Worm (Caenorhabditis elegans) whole organism, early embryonic: ENCODE data around the gene rhgf-2.

ENCODE experiments used
- B0310.2 ChIP-seq: sonication (generic microtip); optimal IDR thresholded peaks from 2 replicates; lab custom pipeline; 2016; ENCODE audit warnings: mild to moderate bottlenecking, missing genetic modification characterization, missing compliant biosample characterization
- F13C5.2 ChIP-seq: sonication (generic microtip); optimal IDR thresholded peaks from 2 replicates; lab custom pipeline; 2017; ENCODE audit warnings: mild to moderate bottlenecking, missing genetic modification characterization, inconsistent platforms, missing compliant biosample characterization
- aly-1 ChIP-seq: sonication (generic microtip); optimal IDR thresholded peaks from 2 replicates; lab custom pipeline; 2016; ENCODE audit warnings: missing genetic modification characterization, missing compliant biosample characterization
- ama-1 ChIP-seq: fragments of 150-350 bp; optimal IDR thresholded peaks from 2 replicates; lab custom pipeline; 2014
- ceh-13 ChIP-seq: fragments of 200-800 bp; sonication (Bioruptor generic); optimal IDR thresholded peaks from 2 replicates; lab custom pipeline; 2018; ENCODE audit warnings: mild to moderate bottlenecking, missing genetic modification characterization, missing compliant biosample characterization
- ceh-36 ChIP-seq: sonication (generic microtip); optimal IDR thresholded peaks from 2 replicates; lab custom pipeline; 2016; ENCODE audit warnings: missing genetic modification characterization, inconsistent platforms, missing compliant biosample characterization
- ets-7 ChIP-seq: sonication (generic microtip); optimal IDR thresholded peaks from 2 replicates; lab custom pipeline; 2016; ENCODE audit warnings: missing genotype, missing genetic modification characterization, missing compliant biosample characterization
- flt-1 ChIP-seq: fragments of 200-800 bp; sonication (Bioruptor generic); IDR thresholded peaks from 2 replicates; pipeline ENCODE4 v1.3.6; 2022; ENCODE audit warnings: missing genetic modification characterization, missing compliant biosample characterization
- hmbx-1 ChIP-seq: sonication (generic microtip); optimal IDR thresholded peaks from 2 replicates; lab custom pipeline; 2016; ENCODE audit warnings: mild to moderate bottlenecking, missing genetic modification characterization, missing compliant biosample characterization
- hmg-4 ChIP-seq: fragments of 200-800 bp; sonication (Bioruptor generic); optimal IDR thresholded peaks from 2 replicates; lab custom pipeline; 2018; ENCODE audit warnings: mild to moderate bottlenecking, missing genetic modification characterization, missing compliant biosample characterization
- hnd-1 ChIP-seq: sonication (generic microtip); optimal IDR thresholded peaks from 2 replicates; lab custom pipeline; 2016; ENCODE audit warnings: missing genetic modification characterization, missing compliant biosample characterization
- pes-1 ChIP-seq: fragments of 200-800 bp; sonication (Bioruptor generic); IDR thresholded peaks from 2 replicates; pipeline ENCODE4 v1.3.6; 2022; ENCODE audit warnings: missing genetic modification reagents, missing genetic modification characterization, missing compliant biosample characterization
- scrt-1 ChIP-seq: fragments of 200-800 bp; sonication (Bioruptor generic); IDR thresholded peaks from 2 replicates; pipeline ENCODE4 v1.3.6; 2022; ENCODE audit warnings: missing genetic modification characterization, missing compliant biosample characterization
- sea-1 ChIP-seq: fragments of 200-800 bp; sonication (Bioruptor generic); conservative IDR thresholded peaks from 2 replicates; pipeline ENCODE4 v1.3.6; 2022; ENCODE audit warnings: missing genetic modification characterization, missing compliant biosample characterization
- tbx-11 ChIP-seq: fragments of 200-800 bp; sonication (Bioruptor generic); IDR thresholded peaks from 2 replicates; pipeline ENCODE4 v1.3.6; 2022; ENCODE audit warnings: missing genetic modification characterization, missing compliant biosample characterization
- tbx-37 ChIP-seq: fragments of 200-800 bp; sonication (Bioruptor generic); conservative IDR thresholded peaks from 2 replicates; pipeline ENCODE4 v1.3.6; 2022; ENCODE audit warnings: missing genetic modification reagents, missing genetic modification characterization, missing compliant biosample characterization
- tra-4 ChIP-seq: sonication (generic microtip); optimal IDR thresholded peaks from 2 replicates; lab custom pipeline; 2017; ENCODE audit warnings: missing genetic modification characterization, missing compliant biosample characterization

The rhgf-2 gene

DNA sequence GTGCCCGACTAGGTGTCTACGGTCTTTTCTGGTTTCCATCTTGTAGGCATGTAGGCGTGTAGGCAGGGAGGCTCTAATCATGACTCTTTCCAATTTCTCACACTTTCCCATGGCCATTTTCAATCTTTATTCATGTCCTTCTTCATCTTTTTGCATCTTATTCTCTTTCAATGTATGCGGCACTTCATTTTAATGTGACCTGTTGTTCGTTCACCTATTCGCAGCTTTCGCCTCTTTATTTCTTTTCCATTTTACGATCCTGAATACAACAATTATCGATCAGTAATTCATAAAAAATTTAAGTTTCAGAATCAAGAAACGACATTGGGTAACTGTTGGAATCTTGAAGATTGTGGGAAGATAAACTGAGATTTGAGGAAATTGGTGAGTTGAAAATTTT is at the start of gene rhgf-2:
Gene rhgf-2 (plus strand): TSS at position 301 of the 400 bp plus-strand sequence.
- TF ChIP-seq sea-1 (GFP tag; lab: Robert Waterston, UW) (no peak), hmbx-1 (tag; lab: Kevin White, UChicago) (no peak), ama-1 (no peak), ceh-36 (tag; lab: Kevin White, UChicago) (no peak), flt-1 (GFP tag; lab: Robert Waterston, UW) (no peak), ceh-13 (no peak), hmg-4 (no peak), tbx-37 (GFP tag; lab: Robert Waterston, UW) (no peak), tbx-11 (GFP tag; lab: Robert Waterston, UW) (no peak), scrt-1 (GFP tag; lab: Robert Waterston, UW) (no peak), tra-4 (tag; lab: Kevin White, UChicago) (no peak), pes-1 (GFP tag; lab: Robert Waterston, UW) (no peak), B0310.2 (tag; lab: Kevin White, UChicago) (no peak), ets-7 (tag; lab: Kevin White, UChicago) (no peak)

DNA sequence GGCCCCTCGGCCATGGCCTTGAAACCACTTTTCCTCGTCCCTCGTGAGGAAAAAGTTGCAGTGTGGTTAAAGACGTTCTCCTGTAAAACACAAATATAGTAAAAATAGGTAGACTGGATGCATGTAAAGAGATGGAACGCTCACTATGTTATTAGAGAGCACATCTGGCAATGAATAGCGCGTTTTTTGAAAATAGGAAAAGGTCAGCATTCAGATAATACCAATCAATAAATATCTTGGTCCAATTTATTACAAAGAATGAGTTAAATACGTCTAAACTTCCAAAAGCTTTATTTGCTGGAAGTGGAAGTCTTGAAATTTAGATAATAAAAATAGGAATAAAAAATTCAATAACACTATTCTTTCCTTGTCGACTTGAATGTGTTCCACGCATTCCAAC is 38.1 kb upstream of the rhgf-2 start, which contains the start of gene gadr-4:
Gene gadr-4 (minus strand): TSS at position 101 of the 400 bp plus-strand sequence.
- no peak for TF ChIP-seq aly-1 (tag; lab: Kevin White, UChicago)
- no peak for TF ChIP-seq scrt-1 (GFP tag; lab: Robert Waterston, UW)
- no peak for TF ChIP-seq ama-1
- TF ChIP-seq hmbx-1 (tag; lab: Kevin White, UChicago), result no peak
- TF ChIP-seq F13C5.2 (tag; lab: Kevin White, UChicago), result no peak
- TF ChIP-seq pes-1 (GFP tag; lab: Robert Waterston, UW), result no peak

DNA sequence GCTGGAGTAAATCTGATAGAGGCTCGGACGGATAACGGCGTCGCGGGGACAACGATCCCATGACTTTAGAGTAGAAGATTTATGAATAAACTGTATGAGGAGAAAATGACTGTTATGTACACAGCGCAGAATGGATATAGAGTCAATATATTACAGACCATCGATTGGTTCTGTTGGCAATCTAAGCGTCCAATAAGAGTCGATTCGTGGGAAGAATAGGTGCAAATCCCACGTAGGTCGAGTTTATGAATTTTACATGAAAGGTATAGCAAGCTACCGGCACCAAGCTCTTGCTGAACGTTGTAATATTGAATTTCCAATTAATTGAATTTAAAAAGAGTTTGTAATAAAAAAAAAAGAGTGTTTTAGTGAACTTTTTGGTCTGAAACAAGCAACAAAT is 36.6 kb upstream of the rhgf-2 start, which contains the start of gene fbxb-118:
Gene fbxb-118 (minus strand): TSS at position 101 of the 400 bp plus-strand sequence.
- TF ChIP-seq pes-1 (GFP tag; lab: Robert Waterston, UW) (no peak), sea-1 (GFP tag; lab: Robert Waterston, UW) (no peak)

DNA sequence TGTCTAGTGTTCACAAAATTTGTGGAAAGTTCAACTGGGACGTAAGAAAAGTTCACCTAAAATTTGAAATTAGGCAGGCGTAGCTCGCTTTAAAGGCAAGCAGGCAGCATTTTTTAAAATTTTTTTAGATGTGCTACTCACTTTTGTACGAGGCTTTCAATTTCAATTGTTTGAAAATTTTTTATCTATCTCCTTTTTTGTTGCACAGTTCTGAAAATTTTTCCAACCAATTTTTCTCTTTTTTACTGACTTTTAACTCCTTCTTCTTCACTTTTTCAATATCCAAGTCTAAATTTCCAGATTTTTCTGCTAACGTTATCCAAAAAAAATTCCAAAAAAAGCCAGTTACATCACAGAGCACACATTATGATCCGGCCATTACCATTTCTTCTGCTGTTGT is 33.3 kb upstream of the rhgf-2 start, which contains the start of gene W06A11.1:
Gene W06A11.1 (plus strand): TSS at position 301 of the 400 bp plus-strand sequence.
- TF ChIP-seq F13C5.2 (tag; lab: Kevin White, UChicago), result no peak
- no peak for TF ChIP-seq ama-1
- TF ChIP-seq hmg-4, result no peak
- TF ChIP-seq tbx-37 (GFP tag; lab: Robert Waterston, UW), result no peak
- no peak for TF ChIP-seq ceh-13
- no peak for TF ChIP-seq pes-1 (GFP tag; lab: Robert Waterston, UW)
- TF ChIP-seq B0310.2 (tag; lab: Kevin White, UChicago), result no peak
- no peak for TF ChIP-seq hmbx-1 (tag; lab: Kevin White, UChicago)
- no peak for TF ChIP-seq scrt-1 (GFP tag; lab: Robert Waterston, UW)

DNA sequence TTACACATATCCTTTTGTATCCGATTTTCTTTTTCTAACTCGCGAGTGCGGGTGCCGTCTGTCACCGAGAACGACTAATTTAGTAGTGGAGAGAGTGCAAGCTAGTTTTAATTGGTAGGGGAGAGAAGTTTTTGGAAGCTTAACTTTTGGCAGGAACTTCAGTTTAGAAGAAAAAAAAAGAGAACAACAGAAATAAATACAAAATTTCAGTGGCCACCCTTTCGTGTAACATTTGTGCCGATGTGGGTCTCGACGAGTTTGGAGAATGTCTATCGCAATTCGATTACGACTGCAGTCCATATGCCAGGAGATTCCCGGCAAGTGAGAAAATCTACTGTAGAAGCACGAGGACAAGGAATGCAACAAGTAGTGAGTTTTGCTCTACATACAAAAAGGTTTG is 32.4 kb upstream of the rhgf-2 start:
- no peak for TF ChIP-seq scrt-1 (GFP tag; lab: Robert Waterston, UW)
- TF ChIP-seq ets-7 (tag; lab: Kevin White, UChicago), result no peak
- no peak for TF ChIP-seq pes-1 (GFP tag; lab: Robert Waterston, UW)
- TF ChIP-seq tbx-37 (GFP tag; lab: Robert Waterston, UW), result no peak
- TF ChIP-seq ceh-13, result no peak

DNA sequence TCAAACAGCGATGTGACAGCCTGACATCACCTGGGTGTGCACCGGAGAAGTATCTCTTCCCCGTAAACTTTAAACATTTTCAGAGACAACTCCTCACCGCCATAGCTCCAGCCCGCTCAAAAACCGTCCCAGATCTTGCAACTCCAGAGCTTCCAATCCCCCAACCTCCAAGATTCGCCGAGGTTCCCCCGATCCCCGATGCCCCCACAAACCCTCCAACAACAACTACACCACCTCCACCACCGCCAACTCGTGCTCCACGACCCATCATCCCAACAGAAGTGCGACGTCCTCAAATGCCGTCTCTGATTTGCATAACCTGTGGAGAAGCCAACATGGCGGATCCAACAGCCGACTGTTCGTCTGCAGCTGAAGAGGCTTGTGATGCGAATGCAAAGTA is 29.5 kb upstream of the rhgf-2 start:
- TF ChIP-seq hnd-1 (tag; lab: Kevin White, UChicago) (no peak), tbx-11 (GFP tag; lab: Robert Waterston, UW) (no peak), ama-1 (no peak), ets-7 (tag; lab: Kevin White, UChicago) (no peak), ceh-36 (tag; lab: Kevin White, UChicago) (no peak), hmbx-1 (tag; lab: Kevin White, UChicago) (no peak), tra-4 (tag; lab: Kevin White, UChicago) (no peak), ceh-13 (no peak), sea-1 (GFP tag; lab: Robert Waterston, UW) (no peak), pes-1 (GFP tag; lab: Robert Waterston, UW) (no peak), tbx-37 (GFP tag; lab: Robert Waterston, UW) (no peak), F13C5.2 (tag; lab: Kevin White, UChicago) (no peak), scrt-1 (GFP tag; lab: Robert Waterston, UW) (no peak), hmg-4 (no peak), aly-1 (tag; lab: Kevin White, UChicago) (no peak), flt-1 (GFP tag; lab: Robert Waterston, UW) (no peak), B0310.2 (tag; lab: Kevin White, UChicago) (no peak)

DNA sequence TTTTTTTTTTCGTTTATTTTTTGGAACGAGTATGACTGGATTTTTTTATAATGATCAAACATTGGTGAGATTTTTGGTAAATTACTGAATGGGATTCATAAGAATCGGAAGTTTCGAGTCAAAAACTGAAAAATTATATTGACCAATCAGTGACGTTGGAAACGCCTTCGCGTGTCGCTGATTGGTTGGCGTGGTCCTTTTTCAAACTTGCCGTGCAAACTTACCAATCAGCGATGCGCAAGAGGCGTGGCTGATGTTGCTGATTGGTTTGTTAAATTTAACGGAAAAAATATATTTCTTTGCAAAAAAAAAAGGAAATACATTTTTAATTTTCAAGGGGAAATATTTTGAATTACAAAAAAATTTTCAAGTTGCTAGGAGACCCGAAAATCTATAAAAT is 25.9 kb upstream of the rhgf-2 start:
- TF ChIP-seq ets-7 (tag; lab: Kevin White, UChicago) (no peak), hmbx-1 (tag; lab: Kevin White, UChicago) (no peak), sea-1 (GFP tag; lab: Robert Waterston, UW) (no peak), aly-1 (tag; lab: Kevin White, UChicago) (no peak), ama-1 (no peak), B0310.2 (tag; lab: Kevin White, UChicago) (no peak), hmg-4 (no peak), F13C5.2 (tag; lab: Kevin White, UChicago) (no peak), tbx-37 (GFP tag; lab: Robert Waterston, UW) (no peak), pes-1 (GFP tag; lab: Robert Waterston, UW) (no peak), flt-1 (GFP tag; lab: Robert Waterston, UW) (no peak), hnd-1 (tag; lab: Kevin White, UChicago) (no peak)

DNA sequence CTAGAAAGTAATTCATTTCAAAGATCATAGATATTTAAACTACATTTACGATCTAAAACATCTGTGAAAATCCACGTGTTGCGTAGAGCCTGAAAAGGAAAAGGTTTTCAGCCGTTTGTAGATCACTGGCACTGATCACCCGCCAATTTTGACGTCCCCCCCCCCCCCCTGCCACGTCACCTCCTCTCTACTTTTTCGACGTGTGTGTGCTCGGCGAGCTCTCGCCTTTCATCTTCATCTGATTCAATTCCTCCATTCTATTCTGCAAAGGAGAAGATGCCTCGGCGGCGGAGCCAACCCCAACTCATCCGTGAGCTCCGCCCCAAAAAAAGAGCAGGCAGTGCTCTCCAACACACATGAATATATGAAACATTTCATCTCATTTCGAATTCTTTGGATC is 19.4 kb upstream of the rhgf-2 start:
- no peak for TF ChIP-seq ceh-13
- TF ChIP-seq ceh-36 (tag; lab: Kevin White, UChicago), result no peak
- no peak for TF ChIP-seq F13C5.2 (tag; lab: Kevin White, UChicago)
- no peak for TF ChIP-seq B0310.2 (tag; lab: Kevin White, UChicago)
- TF ChIP-seq ama-1, result no peak
- no peak for TF ChIP-seq scrt-1 (GFP tag; lab: Robert Waterston, UW)
- TF ChIP-seq tra-4 (tag; lab: Kevin White, UChicago), result no peak
- TF ChIP-seq ets-7 (tag; lab: Kevin White, UChicago), result no peak
- no peak for TF ChIP-seq hnd-1 (tag; lab: Kevin White, UChicago)
- no peak for TF ChIP-seq tbx-37 (GFP tag; lab: Robert Waterston, UW)
- TF ChIP-seq aly-1 (tag; lab: Kevin White, UChicago), result no peak
- TF ChIP-seq hmbx-1 (tag; lab: Kevin White, UChicago), result no peak
- TF ChIP-seq hmg-4, result no peak
